Fruit fly (Drosophila melanogaster): ENCODE measurements around the gene NitFhit.
A peak's percentile ranks its signal among the peaks of the same experiment; 100 is the strongest.

NitFhit gene

dm6 chr3L:179490-180261, 23.9 kb upstream of the NitFhit start, which contains the start of gene CG13875:
Gene CG13875, plus strand, starts transcription at chr3L:179923.
- TF ChIP-seq CG10348 (GFP tag; IDR thresholded peaks at IDR 0.05) (no peak), CG8159 (tag; optimal IDR thresholded peaks at IDR 0.05) (peak; percentile 23), EcR (GFP tag; optimal IDR thresholded peaks at IDR 0.05) (peak; percentile 39)

dm6 chr3L:180262-180543, 23.3 kb upstream of the NitFhit start:
- no peak for TF ChIP-seq CG4496 (GFP tag; IDR thresholded peaks at IDR 0.05)
- TF ChIP-seq rn (GFP tag; IDR thresholded peaks at IDR 0.05): no peak
- no peak for TF ChIP-seq CG8159 (tag; optimal IDR thresholded peaks at IDR 0.05)
- no peak for TF ChIP-seq CG32121 (GFP tag; IDR thresholded peaks at IDR 0.05)
- TF ChIP-seq EcR (GFP tag; optimal IDR thresholded peaks at IDR 0.05): no peak
- no peak for TF ChIP-seq CG14655 (GFP tag; optimal IDR thresholded peaks at IDR 0.05)
- TF ChIP-seq Snoo (tag; optimal IDR thresholded peaks at IDR 0.05): no peak
- no peak for TF ChIP-seq gl (tag; optimal IDR thresholded peaks at IDR 0.05)
- no peak for TF ChIP-seq CG12605 (GFP tag; IDR thresholded peaks at IDR 0.05)
- no peak for TF ChIP-seq Ets98B (GFP tag; IDR thresholded peaks at IDR 0.05)

dm6 chr3L:184251-184650, 19.3 kb upstream of the NitFhit start, which contains the start of the genes CG34140, Mkp and Mtch:
Gene CG34140, minus strand, starts transcription at chr3L:184424.
Gene Mkp, minus strand, starts transcription at chr3L:184540.
Gene Mtch, plus strand, starts transcription at chr3L:184626.
- TF ChIP-seq Pif1B (GFP tag; optimal IDR thresholded peaks at IDR 0.05): no peak
- TF ChIP-seq CG17806 (tag; optimal IDR thresholded peaks at IDR 0.05): peak; percentile 66
- no peak for TF ChIP-seq CG10348 (GFP tag; IDR thresholded peaks at IDR 0.05)
- no peak for TF ChIP-seq Snoo (tag; optimal IDR thresholded peaks at IDR 0.05)
- no peak for TF ChIP-seq CG13204 (GFP tag; optimal IDR thresholded peaks at IDR 0.05)
- TF ChIP-seq Ets98B (GFP tag; IDR thresholded peaks at IDR 0.05): peak; percentile 72
- peak; percentile 63 for TF ChIP-seq CG32121 (GFP tag; IDR thresholded peaks at IDR 0.05)
- peak; percentile 13 for TF ChIP-seq CG34367 (tag; optimal IDR thresholded peaks at IDR 0.05)
- no peak for TF ChIP-seq rn (GFP tag; IDR thresholded peaks at IDR 0.05)
- TF ChIP-seq Pif1A (GFP tag; optimal IDR thresholded peaks at IDR 0.05): no peak
- no peak for TF ChIP-seq CG9948 (tag; optimal IDR thresholded peaks at IDR 0.05)
- no peak for TF ChIP-seq CG14655 (GFP tag; optimal IDR thresholded peaks at IDR 0.05)
- no peak for TF ChIP-seq CG12605 (GFP tag; IDR thresholded peaks at IDR 0.05)
- no peak for TF ChIP-seq EcR (GFP tag; optimal IDR thresholded peaks at IDR 0.05)
- peak; percentile 10 for TF ChIP-seq gl (tag; optimal IDR thresholded peaks at IDR 0.05)
- no peak for TF ChIP-seq D1 (tag; optimal IDR thresholded peaks at IDR 0.05)
- TF ChIP-seq CG4496 (GFP tag; IDR thresholded peaks at IDR 0.05): peak; percentile 79
- peak; percentile 73 for TF ChIP-seq CG15710 (tag; optimal IDR thresholded peaks at IDR 0.05)
- no peak for TF ChIP-seq CG8301 (tag; optimal IDR thresholded peaks at IDR 0.05)
- TF ChIP-seq fd96Ca (GFP tag; IDR thresholded peaks at IDR 0.05): peak; percentile 81
- no peak for TF ChIP-seq CG8159 (tag; optimal IDR thresholded peaks at IDR 0.05)

dm6 chr3L:199050-199745, 4.3 kb upstream of the NitFhit start:
- TF ChIP-seq rn (GFP tag; IDR thresholded peaks at IDR 0.05) (peak; percentile 69), CG4496 (GFP tag; IDR thresholded peaks at IDR 0.05) (peak; percentile 61), fd96Ca (GFP tag; IDR thresholded peaks at IDR 0.05) (peak; percentile 55; the same call in 2 of the 3 replicates), CG13204 (GFP tag; optimal IDR thresholded peaks at IDR 0.05) (no peak), Ets98B (GFP tag; IDR thresholded peaks at IDR 0.05) (peak; percentile 52), CG15710 (tag; optimal IDR thresholded peaks at IDR 0.05) (peak; percentile 43), Snoo (tag; optimal IDR thresholded peaks at IDR 0.05) (no peak), CG32121 (GFP tag; IDR thresholded peaks at IDR 0.05) (peak; percentile 34; the same call in 1 of the 2 replicates)

dm6 chr3L:199754-200596, 3.6 kb upstream of the NitFhit start, which contains the start of the genes rno and mri:
Gene rno, minus strand, starts transcription at chr3L:199762.
Gene mri, plus strand, starts transcription at chr3L:200174.
- TF ChIP-seq CG9948 (tag; optimal IDR thresholded peaks at IDR 0.05): peak; percentile 53
- TF ChIP-seq CG10348 (GFP tag; IDR thresholded peaks at IDR 0.05): no peak
- TF ChIP-seq CG17806 (tag; optimal IDR thresholded peaks at IDR 0.05): peak; percentile 44
- no peak for TF ChIP-seq CG32121 (GFP tag; IDR thresholded peaks at IDR 0.05)
- TF ChIP-seq fd96Ca (GFP tag; IDR thresholded peaks at IDR 0.05): no peak; the same call in 1 of the 3 replicates
- TF ChIP-seq Ets98B (GFP tag; IDR thresholded peaks at IDR 0.05): peak; percentile 36; the same call in 1 of the 2 replicates
- TF ChIP-seq CG4496 (GFP tag; IDR thresholded peaks at IDR 0.05): peak; percentile 64; the same call in 1 of the 3 replicates
- no peak for TF ChIP-seq D1 (tag; optimal IDR thresholded peaks at IDR 0.05)
- TF ChIP-seq CG8159 (tag; optimal IDR thresholded peaks at IDR 0.05): peak; percentile 66
- peak; percentile 61 for TF ChIP-seq CG15710 (tag; optimal IDR thresholded peaks at IDR 0.05)
- no peak for TF ChIP-seq Pif1A (GFP tag; optimal IDR thresholded peaks at IDR 0.05)
- TF ChIP-seq rn (GFP tag; IDR thresholded peaks at IDR 0.05): peak; percentile 58
- TF ChIP-seq CG13204 (GFP tag; optimal IDR thresholded peaks at IDR 0.05): no peak
- TF ChIP-seq CG34367 (tag; optimal IDR thresholded peaks at IDR 0.05): peak; percentile 41
- peak; percentile 22 for TF ChIP-seq Snoo (tag; optimal IDR thresholded peaks at IDR 0.05)
